Worm (Caenorhabditis elegans) whole organism, young adult: ENCODE measurements around the gene srlf-30.

Source experiments
- B0261.1 ChIP-seq: sonication (generic microtip); optimal IDR thresholded peaks from 2 replicates; lab custom pipeline; 2016; ENCODE audit warnings: mild to moderate bottlenecking, missing genetic modification characterization, moderate library complexity, missing compliant biosample characterization
- D2030.7 ChIP-seq: fragments of 200-800 bp; sonication (Bioruptor generic); IDR thresholded peaks from 2 replicates; pipeline ENCODE4 v1.3.6; 2022; ENCODE audit warnings: missing genetic modification reagents, missing genetic modification characterization, missing compliant biosample characterization
- F33H1.4 ChIP-seq: fragments of 200-800 bp; sonication (Bioruptor generic); IDR thresholded peaks from 2 replicates; pipeline ENCODE4 v1.3.6; 2022; ENCODE audit warnings: missing genetic modification reagents, missing genetic modification characterization, missing compliant biosample characterization
- F49E8.2 ChIP-seq: sonication (generic microtip); optimal IDR thresholded peaks from 3 replicates; lab custom pipeline; 2017; ENCODE audit warnings: missing genetic modification characterization, mild to moderate bottlenecking, missing compliant biosample characterization, antibody characterized with exemption, moderate library complexity; ENCODE audit not compliant: insufficient read depth
- F57A8.1 ChIP-seq: fragments of 200-800 bp; sonication (Bioruptor generic); optimal IDR thresholded peaks from 2 replicates; lab custom pipeline; 2018; ENCODE audit warnings: mild to moderate bottlenecking, missing genetic modification characterization, moderate library complexity, missing compliant biosample characterization
- F57C9.4 ChIP-seq: sonication (generic microtip); optimal IDR thresholded peaks from 2 replicates; lab custom pipeline; 2017; ENCODE audit warnings: mild to moderate bottlenecking, missing genetic modification characterization, missing compliant biosample characterization
- K11D2.4 ChIP-seq: fragments of 200-800 bp; sonication (Bioruptor generic); IDR thresholded peaks from 2 replicates; pipeline ENCODE4 v1.3.6; 2022; ENCODE audit warnings: missing genetic modification reagents, missing genetic modification characterization, missing compliant biosample characterization
- T07F8.4 ChIP-seq: sonication (generic microtip); optimal IDR thresholded peaks from 2 replicates; lab custom pipeline; 2016; ENCODE audit warnings: mild to moderate bottlenecking, missing genetic modification characterization, moderate library complexity, missing compliant biosample characterization
- T26A5.8 ChIP-seq: sonication (generic microtip); optimal IDR thresholded peaks from 2 replicates; lab custom pipeline; 2016; ENCODE audit warnings: missing genetic modification characterization, missing compliant biosample characterization
- Y56A3A.18 ChIP-seq: fragments of 200-800 bp; sonication (Bioruptor generic); IDR thresholded peaks from 2 replicates; pipeline ENCODE4 v1.3.6; 2022; ENCODE audit warnings: missing genetic modification reagents, missing genetic modification characterization, missing compliant biosample characterization
- Y79H2A.3 ChIP-seq: fragments of 200-800 bp; sonication (Bioruptor generic); conservative IDR thresholded peaks from 2 replicates; pipeline ENCODE4 v1.3.6; 2022; ENCODE audit warnings: missing genetic modification reagents, missing genetic modification characterization, missing compliant biosample characterization
- ceh-58 ChIP-seq: fragments of 200-800 bp; sonication (Bioruptor generic); IDR thresholded peaks from 2 replicates; pipeline ENCODE4 v1.3.6; 2022; ENCODE audit warnings: missing genetic modification characterization, missing compliant biosample characterization
- chd-7 ChIP-seq: sonication (generic microtip); optimal IDR thresholded peaks from 2 replicates; lab custom pipeline; 2016; ENCODE audit warnings: mild to moderate bottlenecking, missing genetic modification characterization, moderate library complexity, missing compliant biosample characterization
- dpl-1 ChIP-seq: fragments of 150-350 bp; optimal IDR thresholded peaks from 2 replicates; lab custom pipeline; 2014; ENCODE audit warnings: missing biosample characterization, missing genetic modification reagents, missing genetic modification characterization
- fkh-3 ChIP-seq: sonication (generic microtip); optimal IDR thresholded peaks from 2 replicates; lab custom pipeline; 2016; ENCODE audit warnings: mild to moderate bottlenecking, missing genetic modification characterization, missing compliant biosample characterization
- hlh-12 ChIP-seq: sonication (generic microtip); optimal IDR thresholded peaks from 2 replicates; lab custom pipeline; 2016; ENCODE audit warnings: missing genetic modification characterization, missing compliant biosample characterization
- hsf-1 ChIP-seq: fragments of 200-800 bp; sonication (Bioruptor generic); IDR thresholded peaks from 2 replicates; pipeline ENCODE4 v1.3.6; 2022; ENCODE audit warnings: missing genetic modification reagents, missing genetic modification characterization, missing compliant biosample characterization
- let-526 ChIP-seq: fragments of 200-800 bp; sonication (Bioruptor generic); IDR thresholded peaks from 2 replicates; pipeline ENCODE4 v1.3.6; 2022; ENCODE audit warnings: missing genetic modification reagents, missing genetic modification characterization, missing compliant biosample characterization
- lin-26 ChIP-seq: fragments of 200-800 bp; sonication (Bioruptor generic); IDR thresholded peaks from 2 replicates; pipeline ENCODE4 v1.3.6; 2022; ENCODE audit warnings: missing genetic modification reagents, missing genetic modification characterization, missing compliant biosample characterization
- lin-40 ChIP-seq: sonication (generic microtip); optimal IDR thresholded peaks from 2 replicates; lab custom pipeline; 2016; ENCODE audit warnings: missing genetic modification characterization, mild to moderate bottlenecking, missing compliant biosample characterization, missing genotype, missing genetic modification reagents
- lir-1 ChIP-seq: fragments of 200-800 bp; sonication (Bioruptor generic); conservative IDR thresholded peaks from 2 replicates; pipeline ENCODE4 v1.3.6; 2022; ENCODE audit warnings: missing genetic modification reagents, missing genetic modification characterization, missing compliant biosample characterization
- madf-10 ChIP-seq: sonication (generic microtip); optimal IDR thresholded peaks from 2 replicates; lab custom pipeline; 2016; ENCODE audit warnings: mild to moderate bottlenecking, missing genetic modification characterization, missing compliant biosample characterization
- madf-6 ChIP-seq: fragments of 200-800 bp; sonication (Bioruptor generic); IDR thresholded peaks from 2 replicates; pipeline ENCODE4 v1.3.6; 2022; ENCODE audit warnings: missing genetic modification reagents, missing genetic modification characterization, missing compliant biosample characterization
- mes-4 ChIP-seq: sonication (generic microtip); optimal IDR thresholded peaks from 2 replicates; lab custom pipeline; 2016; ENCODE audit warnings: missing genotype, missing genetic modification characterization, missing compliant biosample characterization
- nfya-1 ChIP-seq: sonication (generic microtip); optimal IDR thresholded peaks from 2 replicates; lab custom pipeline; 2017; ENCODE audit warnings: antibody characterized with exemption, missing compliant biosample characterization, missing genetic modification characterization, borderline replicate concordance; ENCODE audit not compliant: insufficient read depth
- nhr-179 ChIP-seq: sonication (generic microtip); optimal IDR thresholded peaks from 2 replicates; lab custom pipeline; 2016; ENCODE audit warnings: mild to moderate bottlenecking, missing genetic modification characterization, missing compliant biosample characterization
- nhr-27 ChIP-seq: fragments of 200-800 bp; sonication (Bioruptor generic); optimal IDR thresholded peaks from 2 replicates; lab custom pipeline; 2018; ENCODE audit warnings: mild to moderate bottlenecking, missing genetic modification characterization, moderate library complexity, missing compliant biosample characterization
- rcor-1 ChIP-seq: fragments of 200-800 bp; sonication (Bioruptor generic); IDR thresholded peaks from 2 replicates; pipeline ENCODE4 v1.3.6; 2022; ENCODE audit warnings: missing genetic modification reagents, missing genetic modification characterization, missing compliant biosample characterization
- rec-8 ChIP-seq, 2 experiments: sonication (generic microtip); optimal IDR thresholded peaks; 2 replicates each; lab custom pipeline; 2016; ENCODE audit warnings: mild to moderate bottlenecking in 2 of 2, missing genetic modification characterization in 2 of 2, missing genetic modification reagents in 2 of 2, missing genotype in 2 of 2, missing biosample characterization in 1 of 2, missing compliant biosample characterization in 1 of 2, moderate library complexity in 1 of 2
- repo-1 ChIP-seq: sonication (generic microtip); optimal IDR thresholded peaks from 2 replicates; lab custom pipeline; 2017; ENCODE audit warnings: mild to moderate bottlenecking, missing genetic modification characterization, missing compliant biosample characterization
- rpc-1 ChIP-seq, 2 experiments: fragments of 150-350 bp in 1 of 2; sonication (generic microtip) in 1 of 2; optimal IDR thresholded peaks; 2 replicates each; lab custom pipeline; 2014 to 2018; ENCODE audit warnings: missing biosample characterization in 1 of 2, missing genetic modification characterization in 1 of 2, missing genetic modification reagents in 1 of 2, missing genotype in 1 of 2
- sdz-38 ChIP-seq: sonication (generic microtip); optimal IDR thresholded peaks from 2 replicates; lab custom pipeline; 2016; ENCODE audit warnings: missing genotype, missing genetic modification characterization, missing compliant biosample characterization
- sea-2 ChIP-seq: fragments of 200-800 bp; sonication (Bioruptor generic); IDR thresholded peaks from 2 replicates; pipeline ENCODE4 v1.3.6; 2022; ENCODE audit warnings: missing genetic modification characterization, missing compliant biosample characterization
- snpc-1.1 ChIP-seq: sonication (generic microtip); optimal IDR thresholded peaks from 2 replicates; lab custom pipeline; 2017; ENCODE audit warnings: missing genetic modification characterization, mild to moderate bottlenecking, missing compliant biosample characterization, antibody characterized with exemption, moderate library complexity, missing genotype, missing genetic modification reagents; ENCODE audit not compliant: insufficient read depth
- snpc-1.3 ChIP-seq: sonication (generic microtip); optimal IDR thresholded peaks from 2 replicates; lab custom pipeline; 2017; ENCODE audit warnings: missing genetic modification characterization, mild to moderate bottlenecking, missing compliant biosample characterization, antibody characterized with exemption, moderate library complexity, missing genotype, missing genetic modification reagents; ENCODE audit not compliant: insufficient read depth
- xnd-1 ChIP-seq: sonication (generic microtip); optimal IDR thresholded peaks from 2 replicates; lab custom pipeline; 2016; ENCODE audit warnings: missing genotype, missing genetic modification reagents, missing genetic modification characterization, missing compliant biosample characterization
- zim-3 ChIP-seq: sonication (generic microtip); optimal IDR thresholded peaks from 2 replicates; lab custom pipeline; 2017; ENCODE audit warnings: mild to moderate bottlenecking, missing genetic modification characterization, moderate library complexity, missing compliant biosample characterization
- ztf-3 ChIP-seq: fragments of 200-800 bp; sonication (Bioruptor generic); optimal IDR thresholded peaks from 2 replicates; lab custom pipeline; 2018; ENCODE audit warnings: mild to moderate bottlenecking, missing genetic modification characterization, missing compliant biosample characterization

Gene srlf-30

DNA sequence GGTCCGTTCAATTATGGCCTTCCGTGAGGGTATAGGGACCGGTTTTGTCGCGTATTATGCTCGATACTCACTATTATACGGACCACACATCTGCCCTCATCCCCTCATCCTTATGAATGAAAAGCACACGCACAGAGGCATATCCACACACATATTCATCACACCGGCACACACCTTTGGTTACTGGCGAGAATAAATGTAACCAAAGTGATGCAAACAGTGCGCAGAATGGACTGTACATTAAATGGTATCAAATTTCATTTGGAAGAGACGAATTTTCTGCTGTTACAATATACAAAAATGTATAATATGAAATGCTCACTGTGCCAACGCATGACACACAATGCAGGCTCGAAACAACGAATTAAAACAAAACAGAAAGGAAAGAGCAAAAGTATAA, 30.5 kb upstream of the srlf-30 start:
- no peak for TF ChIP-seq D2030.7 (GFP tag; lab: Robert Waterston, UW)
- no peak for TF ChIP-seq hlh-12
- TF ChIP-seq fkh-3 (tag; lab: Kevin White, UChicago), result no peak
- TF ChIP-seq T07F8.4 (tag; lab: Kevin White, UChicago), result no peak
- TF ChIP-seq sdz-38 (tag; lab: Kevin White, UChicago), result no peak
- TF ChIP-seq F33H1.4 (GFP tag; lab: Robert Waterston, UW), result no peak
- no peak for TF ChIP-seq zim-3 (tag; lab: Kevin White, UChicago)
- no peak for TF ChIP-seq F49E8.2 (tag; lab: Kevin White, UChicago)
- TF ChIP-seq rec-8 (tag; optimal IDR thresholded peaks at IDR 0.05; lab: Kevin White, UChicago), result no peak
- TF ChIP-seq Y56A3A.18 (GFP tag; lab: Robert Waterston, UW), result no peak
- TF ChIP-seq Y79H2A.3 (GFP tag; lab: Robert Waterston, UW), result no peak
- TF ChIP-seq lin-26 (GFP tag; lab: Robert Waterston, UW), result no peak
- TF ChIP-seq sea-2 (GFP tag; lab: Robert Waterston, UW), result no peak
- TF ChIP-seq ztf-3 (GFP tag; lab: Kevin White, UChicago), result no peak
- no peak for TF ChIP-seq lin-40 (tag; lab: Kevin White, UChicago)
- TF ChIP-seq snpc-1.3, result no peak
- no peak for TF ChIP-seq nhr-27 (tag; lab: Kevin White, UChicago)
- TF ChIP-seq mes-4 (tag; lab: Kevin White, UChicago), result no peak
- TF ChIP-seq T26A5.8 (tag; lab: Kevin White, UChicago), result no peak
- no peak for TF ChIP-seq K11D2.4 (GFP tag; lab: Robert Waterston, UW)

DNA sequence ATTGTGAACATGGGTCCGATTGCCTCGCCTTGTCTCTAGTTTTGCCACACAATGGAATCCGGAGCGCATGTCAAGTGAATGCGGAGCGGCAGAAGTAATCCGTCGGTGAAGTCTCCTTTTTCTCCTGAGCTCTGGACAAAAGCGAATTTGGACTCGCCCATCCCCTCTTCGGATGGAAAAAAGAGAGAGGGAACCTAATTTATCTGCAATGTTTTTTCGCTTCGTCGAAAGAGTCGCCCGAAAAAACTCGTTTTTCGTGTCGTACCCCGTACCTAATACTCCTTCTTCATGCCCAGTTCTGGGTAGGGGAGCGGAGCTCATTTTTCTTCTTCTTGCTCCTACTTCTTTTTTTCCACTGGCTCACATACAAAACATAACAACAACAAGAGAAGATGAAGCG, 30.0 kb upstream of the srlf-30 start:
- TF ChIP-seq mes-4 (tag; lab: Kevin White, UChicago), result no peak
- TF ChIP-seq hsf-1 (GFP tag; lab: Robert Waterston, UW), result no peak
- no peak for TF ChIP-seq snpc-1.1
- no peak for TF ChIP-seq rcor-1 (GFP tag; lab: Robert Waterston, UW)
- TF ChIP-seq dpl-1, result no peak
- TF ChIP-seq B0261.1 (tag; lab: Kevin White, UChicago), result no peak
- TF ChIP-seq ceh-58 (GFP tag; lab: Robert Waterston, UW), result no peak
- no peak for TF ChIP-seq xnd-1 (tag; lab: Kevin White, UChicago)
- no peak for TF ChIP-seq nhr-27 (tag; lab: Kevin White, UChicago)
- no peak for TF ChIP-seq repo-1
- TF ChIP-seq madf-10 (tag; lab: Kevin White, UChicago), result no peak
- TF ChIP-seq lir-1 (GFP tag; lab: Robert Waterston, UW), result no peak
- no peak for TF ChIP-seq let-526 (GFP tag; lab: Robert Waterston, UW)
- no peak for TF ChIP-seq chd-7 (tag; lab: Kevin White, UChicago)
- no peak for TF ChIP-seq nfya-1 (tag; lab: Kevin White, UChicago)
- no peak for TF ChIP-seq rpc-1 (optimal IDR thresholded peaks at IDR 0.05; lab: Kevin White, UChicago)
- no peak for TF ChIP-seq rpc-1 (tag; optimal IDR thresholded peaks at IDR 0.05; lab: Kevin White, UChicago)
- no peak for TF ChIP-seq zim-3 (tag; lab: Kevin White, UChicago)
- TF ChIP-seq nhr-179, result no peak
- no peak for TF ChIP-seq F57A8.1 (GFP tag; lab: Kevin White, UChicago)

DNA sequence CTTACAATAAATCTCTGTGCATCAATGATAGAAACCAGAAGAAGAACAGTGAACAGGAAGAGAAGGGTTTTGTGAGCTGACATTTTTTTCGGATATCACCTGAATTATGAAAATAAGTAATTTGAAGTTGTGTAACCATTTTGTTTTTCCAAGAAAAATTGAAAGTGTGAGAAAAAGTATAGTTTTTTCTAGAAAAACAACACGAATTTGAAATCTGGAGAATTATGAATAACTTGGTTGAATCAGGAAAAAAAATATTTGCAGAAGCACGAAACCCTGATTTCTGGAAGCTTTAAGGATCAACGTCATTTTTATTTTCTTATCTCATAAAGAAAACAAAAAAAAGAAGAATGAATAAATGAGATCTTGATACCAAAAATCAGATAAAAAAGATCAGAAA, 25.7 kb upstream of the srlf-30 start, which contains the start of gene F13E9.12:
Gene F13E9.12, minus strand, starts transcription at position 101 of the 400 bp plus-strand sequence.
- TF ChIP-seq madf-6 (no peak), F57C9.4 (tag; lab: Kevin White, UChicago) (no peak)
